Worm (Caenorhabditis elegans) whole organism, early embryonic: Measurements from ENCODE around the gene C47E8.1.

Experiments used
- aly-1 ChIP-seq: sonication (generic microtip); optimal IDR thresholded peaks from 2 replicates; lab custom pipeline; 2016; ENCODE audit warnings: missing genetic modification characterization, missing compliant biosample characterization
- ama-1 ChIP-seq: fragments of 150-350 bp; optimal IDR thresholded peaks from 2 replicates; lab custom pipeline; 2014
- ceh-36 ChIP-seq: sonication (generic microtip); optimal IDR thresholded peaks from 2 replicates; lab custom pipeline; 2016; ENCODE audit warnings: missing genetic modification characterization, inconsistent platforms, missing compliant biosample characterization
- hmbx-1 ChIP-seq: sonication (generic microtip); optimal IDR thresholded peaks from 2 replicates; lab custom pipeline; 2016; ENCODE audit warnings: mild to moderate bottlenecking, missing genetic modification characterization, missing compliant biosample characterization
- hmg-4 ChIP-seq: fragments of 200-800 bp; sonication (Bioruptor generic); optimal IDR thresholded peaks from 2 replicates; lab custom pipeline; 2018; ENCODE audit warnings: mild to moderate bottlenecking, missing genetic modification characterization, missing compliant biosample characterization
- hnd-1 ChIP-seq: sonication (generic microtip); optimal IDR thresholded peaks from 2 replicates; lab custom pipeline; 2016; ENCODE audit warnings: missing genetic modification characterization, missing compliant biosample characterization
- pes-1 ChIP-seq: fragments of 200-800 bp; sonication (Bioruptor generic); IDR thresholded peaks from 2 replicates; pipeline ENCODE4 v1.3.6; 2022; ENCODE audit warnings: missing genetic modification reagents, missing genetic modification characterization, missing compliant biosample characterization
- tbx-11 ChIP-seq: fragments of 200-800 bp; sonication (Bioruptor generic); IDR thresholded peaks from 2 replicates; pipeline ENCODE4 v1.3.6; 2022; ENCODE audit warnings: missing genetic modification characterization, missing compliant biosample characterization
- tbx-37 ChIP-seq: fragments of 200-800 bp; sonication (Bioruptor generic); conservative IDR thresholded peaks from 2 replicates; pipeline ENCODE4 v1.3.6; 2022; ENCODE audit warnings: missing genetic modification reagents, missing genetic modification characterization, missing compliant biosample characterization

- no peak for TF ChIP-seq pes-1
- TF ChIP-seq tbx-37 (GFP tag; lab: Robert Waterston, UW), result no peak
- TF ChIP-seq ceh-36, result no peak
- no peak for TF ChIP-seq hnd-1 (tag; lab: Kevin White, UChicago)
- TF ChIP-seq ama-1 (lab: Kevin White, UChicago), result no peak
- TF ChIP-seq hmg-4, result no peak
- TF ChIP-seq tbx-11, result no peak
- TF ChIP-seq hmbx-1 (tag; lab: Kevin White, UChicago), result no peak
- TF ChIP-seq aly-1, result no peak
Observed at ce11 chrV:14659595-14659994, 6.2 kb upstream of the C47E8.1 start.
